Fruit fly (Drosophila melanogaster): ENCODE results near the gene COX7A.
A peak's percentile ranks its signal among the peaks of the same experiment; 100 is the strongest.

The COX7A gene

dm6 chr3R:8349449-8350115 is 8.7 kb upstream of the COX7A start, which contains the start of gene Atg13 (continued):
- TF ChIP-seq CrebB (tag; optimal IDR thresholded peaks at IDR 0.05) (no peak), CG12071 (GFP tag; optimal IDR thresholded peaks at IDR 0.05) (no peak), org-1 (GFP tag; optimal IDR thresholded peaks at IDR 0.05) (no peak), MTF-1 (GFP tag; optimal IDR thresholded peaks at IDR 0.05; ENCODE audit: borderline replicate concordance) (no peak), emc (GFP tag; optimal IDR thresholded peaks at IDR 0.05) (no peak), HmgD (GFP tag; optimal IDR thresholded peaks at IDR 0.05) (no peak), az2 (GFP tag; optimal IDR thresholded peaks at IDR 0.05) (peak; percentile 16), chinmo (GFP tag; IDR thresholded peaks at IDR 0.05; ENCODE audit: partially characterized antibody) (peak; percentile 73; the same call in 2 of the 4 replicates), ERR (GFP tag; optimal IDR thresholded peaks at IDR 0.05) (no peak), CG3407 (GFP tag; optimal IDR thresholded peaks at IDR 0.05) (no peak), dpn (GFP tag; optimal IDR thresholded peaks at IDR 0.05) (peak in 1 of 2 experiments; percentile 16), Sox102F (GFP tag; optimal IDR thresholded peaks at IDR 0.05) (no peak), Hr3 (GFP tag; optimal IDR thresholded peaks at IDR 0.05) (peak; percentile 35), run (tag; optimal IDR thresholded peaks at IDR 0.05) (no peak), Atf3 (GFP tag; optimal IDR thresholded peaks at IDR 0.05) (peak; percentile 35), Hr51 (GFP tag; optimal IDR thresholded peaks at IDR 0.05) (no peak), CkIIα-i1 (GFP tag; IDR thresholded peaks at IDR 0.05) (no peak), CG1233 (GFP tag; optimal IDR thresholded peaks at IDR 0.05) (peak; percentile 10), CG2678 (tag; optimal IDR thresholded peaks at IDR 0.05) (no peak), phol (tag; optimal IDR thresholded peaks at IDR 0.05) (peak; percentile 54), CG14014 (GFP tag; IDR thresholded peaks at IDR 0.05) (no peak), CG3847 (GFP tag; IDR thresholded peaks at IDR 0.05) (no peak), Med (GFP tag) (peak; percentile 75), Ets65A (GFP tag) (peak; percentile 84), CG13123 (GFP tag; optimal IDR thresholded peaks at IDR 0.05) (no peak), sim (GFP tag; IDR thresholded peaks at IDR 0.05) (no peak), croc (GFP tag; conservative IDR thresholded peaks at IDR 0.05) (no peak), CG11247 (GFP tag; IDR thresholded peaks at IDR 0.05) (no peak), CG15601 (tag; optimal IDR thresholded peaks at IDR 0.05) (no peak), tin (GFP tag; optimal IDR thresholded peaks at IDR 0.05) (peak; percentile 39), Ets97D (GFP tag; optimal IDR thresholded peaks at IDR 0.05) (peak; percentile 44), CG15073 (GFP tag; optimal IDR thresholded peaks at IDR 0.05) (no peak), cato (GFP tag; optimal IDR thresholded peaks at IDR 0.05; ENCODE audit: borderline replicate concordance) (no peak), repo (GFP tag; optimal IDR thresholded peaks at IDR 0.05) (no peak), CG9932 (GFP tag; IDR thresholded peaks at IDR 0.05) (peak; percentile 18; the same call in 1 of the 2 replicates), sima (GFP tag; optimal IDR thresholded peaks at IDR 0.05) (no peak), mam (GFP tag; optimal IDR thresholded peaks at IDR 0.05) (peak; percentile 5), Doc2 (GFP tag; IDR thresholded peaks at IDR 0.05) (no peak), CG9797 (GFP tag; optimal IDR thresholded peaks at IDR 0.05) (peak; percentile 28), CG34422 (GFP tag; IDR thresholded peaks at IDR 0.05) (peak; percentile 6; the same call in 1 of the 3 replicates), grau (tag; optimal IDR thresholded peaks at IDR 0.05) (peak; percentile 46), z (GFP tag; IDR thresholded peaks at IDR 0.05) (no peak), ssp (GFP tag; IDR thresholded peaks at IDR 0.05) (peak; percentile 94), peb (GFP tag; IDR thresholded peaks at IDR 0.05) (no peak), vnd (GFP tag; IDR thresholded peaks at IDR 0.05; ENCODE audit: partially characterized antibody) (peak; percentile 77), CG13287 (GFP tag; IDR thresholded peaks at IDR 0.05; ENCODE audit: partially characterized antibody) (peak; percentile 72), CG5953 (GFP tag; IDR thresholded peaks at IDR 0.05) (no peak), CG4854 (GFP tag; optimal IDR thresholded peaks at IDR 0.05) (no peak), CG3995 (GFP tag; optimal IDR thresholded peaks at IDR 0.05) (no peak), Spps (tag; optimal IDR thresholded peaks at IDR 0.05) (no peak), sug (tag; optimal IDR thresholded peaks at IDR 0.05) (peak; percentile 59)
